In genomic region chr3L:14332533-14332932, dm6 we compare ENCODE assay signal across 1 fruit fly cellular context.
TF ChIP-seq lines count a peak whose summit lies in the region.

No protein-coding gene starts in this region.

TF ChIP-seq in whole organism, embryonic, 481 proteins besides CTCF, POLR2A, EP300 and RAD21 (continued from another document):
- TF ChIP-seq Dp (GFP tag; optimal IDR thresholded peaks at IDR 0.05; lab: Kevin White, UChicago): no peak
- TF ChIP-seq z (GFP tag; IDR thresholded peaks at IDR 0.05; lab: Robert Waterston, UW): no peak
